2 worm cellular contexts compared by ENCODE assay signal in the genomic region with DNA sequence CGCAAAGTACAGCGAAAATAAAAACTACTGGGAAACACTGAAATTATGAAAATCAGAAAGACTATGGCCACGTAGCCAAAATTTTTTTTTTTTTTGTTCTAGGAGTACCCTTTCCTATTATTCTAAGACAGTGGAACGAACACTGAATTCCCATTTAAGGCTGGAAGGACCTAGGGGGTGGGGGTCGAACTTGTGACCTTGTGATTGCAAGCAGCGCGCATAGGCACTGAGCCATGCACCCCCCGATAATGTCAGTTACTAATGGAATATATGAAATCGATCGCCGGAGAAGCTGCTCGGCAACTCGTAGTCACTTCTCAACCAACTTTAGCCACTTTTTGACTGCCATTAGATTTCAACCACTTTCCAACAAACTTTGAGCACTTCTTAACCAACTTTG.
TF ChIP-seq lines count a peak whose summit lies in the region.
"Not testable (repeated sequence)": the region's sequence is repeated elsewhere in the genome, so short reads cannot be mapped to it uniquely, and the experiment has no call there.

No protein-coding gene starts in this region.

TF ChIP-seq in whole organism, L4 larva, 104 proteins besides CTCF, POLR2A, EP300 and RAD21:
- TF ChIP-seq lim-7 (GFP tag; IDR thresholded peaks at IDR 0.05; lab: Robert Waterston, UW) (0 out of 2 replicates have a peak, but pooled peaks have one; percentile 16), egl-43 (GFP tag; IDR thresholded peaks at IDR 0.05; lab: Robert Waterston, UW) (0 out of 2 replicates have a peak, but pooled peaks have one; percentile 8), snpc-1.2 (GFP tag; IDR thresholded peaks at IDR 0.05; lab: Robert Waterston, UW) (peak; percentile 76), D1046.2 (GFP tag; IDR thresholded peaks at IDR 0.05; lab: Robert Waterston, UW) (0 out of 2 replicates have a peak, but pooled peaks have one; percentile 11)

TF ChIP-seq in whole organism, young adult, 124 proteins besides CTCF, POLR2A, EP300 and RAD21:
- TF ChIP-seq egl-44 (GFP tag; IDR thresholded peaks at IDR 0.05; lab: Robert Waterston, UW) (peak; percentile 58; the same call in 1 of the 2 replicates), lin-26 (GFP tag; IDR thresholded peaks at IDR 0.05; lab: Robert Waterston, UW) (peak; percentile 67; the same call in 1 of the 2 replicates), him-1 (tag; optimal IDR thresholded peaks at IDR 0.05; lab: Kevin White, UChicago) (peak; percentile 70), dox-1 (GFP tag; IDR thresholded peaks at IDR 0.05; lab: Robert Waterston, UW) (peak; percentile 53), die-1 (tag; optimal IDR thresholded peaks at IDR 0.05; lab: Kevin White, UChicago) (peak; percentile 45), B0261.1 (tag; optimal IDR thresholded peaks at IDR 0.05; lab: Kevin White, UChicago) (peak; percentile 56), snpc-3.4 (tag; optimal IDR thresholded peaks at IDR 0.05; lab: Kevin White, UChicago) (peak; percentile 26), snpc-1.3 (tag; optimal IDR thresholded peaks at IDR 0.05; lab: Kevin White, UChicago; ENCODE audit: insufficient read depth) (peak; percentile 11), ztf-25 (GFP tag; IDR thresholded peaks at IDR 0.05; lab: Robert Waterston, UW) (0 out of 2 replicates have a peak, but pooled peaks have one; percentile 49), snpc-4 (GFP tag; optimal IDR thresholded peaks at IDR 0.05; lab: Kevin White, UChicago) (peak; percentile 15), egl-18 (GFP tag; IDR thresholded peaks at IDR 0.05; lab: Robert Waterston, UW) (0 out of 2 replicates have a peak, but pooled peaks have one; percentile 49), ceh-91 (GFP tag; IDR thresholded peaks at IDR 0.05; lab: Robert Waterston, UW) (0 out of 2 replicates have a peak, but pooled peaks have one; percentile 22), rpc-1 (optimal IDR thresholded peaks at IDR 0.05; lab: Kevin White, UChicago) (peak; percentile 51), rpc-1 (tag; optimal IDR thresholded peaks at IDR 0.05; lab: Kevin White, UChicago) (peak; percentile 80), D2030.7 (GFP tag; IDR thresholded peaks at IDR 0.05; lab: Robert Waterston, UW) (peak; percentile 76), tbp1 (GFP tag; optimal IDR thresholded peaks at IDR 0.05; lab: Kevin White, UChicago) (peak; percentile 77), ztf-18 (tag; optimal IDR thresholded peaks at IDR 0.05; lab: Kevin White, UChicago) (peak; percentile 8)
- TF ChIP-seq snpc-4 (tag; optimal IDR thresholded peaks at IDR 0.05; lab: Kevin White, UChicago): not testable (repeated sequence)
TF ChIP-seq in whole organism, young adult: peak in this region for 16; not testable (repeated sequence) for 108.
